Fruit fly (Drosophila melanogaster) whole organism, embryonic: ENCODE results near the gene CG2767.
A peak's percentile ranks its signal among the peaks of the same experiment; 100 is the strongest.

Experiments used
- ATbp ChIP-seq: fragments of 200-800 bp; sonication (Bioruptor generic); optimal IDR thresholded peaks from 2 replicates; lab custom pipeline; 2017; ENCODE audit warnings: missing biosample characterization, mild to moderate bottlenecking, missing genetic modification characterization, missing genetic modification reagents
- Atf3 ChIP-seq: fragments of 200-800 bp; sonication (Bioruptor generic); optimal IDR thresholded peaks from 3 replicates; lab custom pipeline; 2016; ENCODE audit warnings: missing biosample characterization, missing genetic modification characterization
- Bteb2 ChIP-seq: fragments of 200-800 bp; sonication (Bioruptor generic); optimal IDR thresholded peaks from 2 replicates; lab custom pipeline; 2016; ENCODE audit warnings: missing biosample characterization, missing genetic modification characterization
- CG11093 ChIP-seq: fragments of 200-800 bp; sonication (Bioruptor generic); IDR thresholded peaks from 3 replicates; pipeline ENCODE4 v1.3.6; 2022; ENCODE audit warnings: missing biosample characterization, missing genetic modification characterization
- CG1233 ChIP-seq: fragments of 200-800 bp; sonication (Bioruptor generic); optimal IDR thresholded peaks from 4 replicates; lab custom pipeline; 2018; ENCODE audit warnings: missing biosample characterization, mild to moderate bottlenecking, missing genetic modification characterization
- CG13123 ChIP-seq: fragments of 200-800 bp; sonication (Bioruptor generic); optimal IDR thresholded peaks from 2 replicates; lab custom pipeline; 2016; ENCODE audit warnings: missing biosample characterization, missing genetic modification characterization
- CG13894 ChIP-seq: fragments of 200-800 bp; sonication (Bioruptor generic); optimal IDR thresholded peaks from 3 replicates; lab custom pipeline; 2018; ENCODE audit warnings: missing biosample characterization, mild to moderate bottlenecking, missing genetic modification characterization, moderate library complexity
- CG14014 ChIP-seq: fragments of 200-800 bp; sonication (Bioruptor generic); IDR thresholded peaks from 2 replicates; pipeline ENCODE4 v1.3.6; 2022; ENCODE audit warnings: missing biosample characterization, missing genetic modification characterization
- CG15601 ChIP-seq: fragments of 200-800 bp; sonication (Bioruptor generic); optimal IDR thresholded peaks from 3 replicates; lab custom pipeline; 2019; ENCODE audit warnings: missing biosample characterization, mild to moderate bottlenecking, missing genetic modification characterization, moderate library complexity
- CG17568 ChIP-seq: fragments of 200-800 bp; sonication (Bioruptor generic); optimal IDR thresholded peaks from 2 replicates; lab custom pipeline; 2018; ENCODE audit warnings: missing biosample characterization, mild to moderate bottlenecking, missing genetic modification characterization, moderate library complexity
- CG17912 ChIP-seq: fragments of 200-800 bp; sonication (Bioruptor generic); optimal IDR thresholded peaks from 2 replicates; lab custom pipeline; 2018; ENCODE audit warnings: missing biosample characterization, mild to moderate bottlenecking, missing genetic modification characterization
- CG2120 ChIP-seq: fragments of 200-800 bp; sonication (Bioruptor generic); optimal IDR thresholded peaks from 3 replicates; lab custom pipeline; 2016; ENCODE audit warnings: missing biosample characterization, missing genetic modification characterization
- CG2712 ChIP-seq: fragments of 200-800 bp; optimal IDR thresholded peaks from 3 replicates; lab custom pipeline; 2019; ENCODE audit warnings: missing biosample characterization, mild to moderate bottlenecking, missing genetic modification characterization, moderate library complexity
- CG3163 ChIP-seq: fragments of 200-800 bp; sonication (Bioruptor generic); optimal IDR thresholded peaks from 3 replicates; lab custom pipeline; 2016; ENCODE audit warnings: missing biosample characterization, missing genetic modification characterization
- CG34422 ChIP-seq: fragments of 200-800 bp; sonication (Bioruptor generic); IDR thresholded peaks from 3 replicates; pipeline ENCODE4 v1.3.6; 2022; ENCODE audit warnings: missing biosample characterization, missing genetic modification characterization
- CG4328 ChIP-seq: fragments of 200-800 bp; sonication (Bioruptor generic); optimal IDR thresholded peaks from 3 replicates; lab custom pipeline; 2017; ENCODE audit warnings: missing biosample characterization, missing genetic modification reagents, missing genetic modification characterization
- CG6175 ChIP-seq: fragments of 200-800 bp; sonication (Bioruptor generic); IDR thresholded peaks from 3 replicates; pipeline ENCODE4 v1.3.6; 2022; ENCODE audit warnings: missing biosample characterization, missing genetic modification characterization
- Chrac-16 ChIP-seq: fragments of 200-800 bp; sonication (Bioruptor generic); optimal IDR thresholded peaks from 3 replicates; lab custom pipeline; 2016; ENCODE audit warnings: missing biosample characterization, missing genetic modification characterization
- Dbx ChIP-seq: fragments of 200-800 bp; sonication (Bioruptor generic); IDR thresholded peaks from 3 replicates; pipeline ENCODE4 v1.3.6; 2022; ENCODE audit warnings: missing biosample characterization, missing genetic modification characterization
- Dref ChIP-seq: fragments of 200-800 bp; sonication (Bioruptor generic); IDR thresholded peaks from 2 replicates; pipeline ENCODE4 v1.3.6; 2022; ENCODE audit warnings: missing biosample characterization, missing genetic modification characterization
- Ets65A ChIP-seq: fragments of 200-800 bp; sonication (Bioruptor generic); peaks from one replicate; lab custom pipeline; 2016; ENCODE audit warnings: missing biosample characterization, missing genetic modification characterization
- H2.0 ChIP-seq: fragments of 200-800 bp; sonication (Bioruptor generic); IDR thresholded peaks from 2 replicates; pipeline ENCODE4 v1.3.6; 2022; ENCODE audit warnings: missing biosample characterization, missing genetic modification characterization
- HLH54F ChIP-seq: fragments of 200-800 bp; sonication (Bioruptor generic); optimal IDR thresholded peaks from 3 replicates; lab custom pipeline; 2016; ENCODE audit warnings: missing biosample characterization, missing genetic modification characterization
- Lim3 ChIP-seq: fragments of 200-800 bp; sonication (Bioruptor generic); IDR thresholded peaks from 2 replicates; pipeline ENCODE4 v1.3.6; 2022; ENCODE audit warnings: missing biosample characterization, missing genetic modification characterization
- Nf-YA ChIP-seq: fragments of 200-800 bp; sonication (Bioruptor generic); IDR thresholded peaks from 2 replicates; pipeline ENCODE4 v1.3.6; 2022; ENCODE audit warnings: missing biosample characterization, missing genetic modification characterization
- Rfx ChIP-seq: fragments of 200-800 bp; sonication (Bioruptor generic); IDR thresholded peaks from 2 replicates; pipeline ENCODE4 v1.3.6; 2022; ENCODE audit warnings: missing biosample characterization, missing genetic modification characterization
- Rx ChIP-seq: fragments of 200-800 bp; sonication (Bioruptor generic); IDR thresholded peaks from 2 replicates; pipeline ENCODE4 v1.3.6; 2022; ENCODE audit warnings: missing biosample characterization, missing genetic modification characterization
- Stat92E ChIP-seq, 3 experiments: fragments of >200 bp in 2 of 3; fragments of 200-800 bp in 1 of 3; sonication (Bioruptor generic) in 1 of 3; optimal IDR thresholded peaks; 2 replicates each; lab custom pipeline; 2017 to 2019; ENCODE audit warnings: missing biosample characterization in 3 of 3, missing genetic modification characterization in 3 of 3, mild to moderate bottlenecking in 1 of 3, moderate library complexity in 1 of 3
- bigmax ChIP-seq: fragments of 200-800 bp; sonication (Bioruptor generic); optimal IDR thresholded peaks from 2 replicates; lab custom pipeline; 2018; ENCODE audit warnings: missing biosample characterization, mild to moderate bottlenecking, missing genetic modification characterization
- bowl ChIP-seq: fragments of 200-800 bp; sonication (Bioruptor generic); IDR thresholded peaks from 2 replicates; pipeline ENCODE4 v1.3.6; 2022; ENCODE audit warnings: missing biosample characterization, missing genetic modification characterization
- crol ChIP-seq: fragments of 200-800 bp; sonication (Bioruptor generic); IDR thresholded peaks from 2 replicates; pipeline ENCODE4 v1.3.6; 2022; ENCODE audit warnings: missing biosample characterization, missing genetic modification characterization
- crp ChIP-seq, 2 experiments: fragments of 200-800 bp; sonication (Bioruptor generic); optimal IDR thresholded peaks; 2 replicates in 1 of 2; 3 replicates in 1 of 2; lab custom pipeline; 2017; ENCODE audit warnings: missing biosample characterization in 2 of 2, missing genetic modification characterization in 2 of 2, mild to moderate bottlenecking in 1 of 2, moderate library complexity in 1 of 2
- dati ChIP-seq: fragments of 200-800 bp; sonication (Bioruptor generic); IDR thresholded peaks from 2 replicates; pipeline ENCODE4 v1.3.6; 2022; ENCODE audit warnings: missing biosample characterization, missing genetic modification characterization
- disco-r ChIP-seq: fragments of 200-800 bp; sonication (Bioruptor generic); optimal IDR thresholded peaks from 2 replicates; lab custom pipeline; 2016; ENCODE audit warnings: missing biosample characterization, missing genetic modification characterization
- dpn ChIP-seq, 2 experiments: fragments of 200-800 bp; sonication (Bioruptor generic); optimal IDR thresholded peaks; 3 replicates each; lab custom pipeline; 2016; ENCODE audit warnings: missing biosample characterization in 2 of 2, missing genetic modification characterization in 2 of 2
- esg ChIP-seq: fragments of 200-800 bp; sonication (Bioruptor generic); conservative IDR thresholded peaks from 2 replicates; pipeline ENCODE4 v1.3.6; 2022; ENCODE audit warnings: missing biosample characterization, missing genetic modification characterization
- exex ChIP-seq: fragments of 200-800 bp; sonication (Bioruptor generic); optimal IDR thresholded peaks from 4 replicates; lab custom pipeline; 2018; ENCODE audit warnings: missing biosample characterization, mild to moderate bottlenecking, missing genetic modification characterization, moderate library complexity
- fd102C ChIP-seq: fragments of 200-800 bp; sonication (Bioruptor generic); optimal IDR thresholded peaks from 2 replicates; lab custom pipeline; 2018; ENCODE audit warnings: missing biosample characterization, mild to moderate bottlenecking, missing genetic modification characterization, moderate library complexity
- fd3F ChIP-seq: fragments of 200-800 bp; sonication (Bioruptor generic); optimal IDR thresholded peaks from 2 replicates; lab custom pipeline; 2018; ENCODE audit warnings: missing biosample characterization, mild to moderate bottlenecking, missing genetic modification characterization, moderate library complexity
- gcm2 ChIP-seq: fragments of 200-800 bp; sonication (Bioruptor generic); optimal IDR thresholded peaks from 2 replicates; lab custom pipeline; 2016; ENCODE audit warnings: missing biosample characterization, missing genetic modification characterization
- gem ChIP-seq: fragments of 200-800 bp; sonication (Bioruptor generic); optimal IDR thresholded peaks from 2 replicates; lab custom pipeline; 2019; ENCODE audit warnings: missing biosample characterization, mild to moderate bottlenecking, missing genetic modification characterization, moderate library complexity
- jing ChIP-seq: fragments of 200-800 bp; sonication (Bioruptor generic); optimal IDR thresholded peaks from 2 replicates; lab custom pipeline; 2018; ENCODE audit warnings: missing biosample characterization, mild to moderate bottlenecking, missing genetic modification characterization
- odd ChIP-seq: fragments of 200-800 bp; sonication (Bioruptor generic); optimal IDR thresholded peaks from 2 replicates; lab custom pipeline; 2017; ENCODE audit warnings: missing biosample characterization, mild to moderate bottlenecking, missing genetic modification characterization
- pum ChIP-seq: fragments of 200-800 bp; sonication (Bioruptor generic); optimal IDR thresholded peaks from 2 replicates; lab custom pipeline; 2016; ENCODE audit warnings: missing biosample characterization, missing genetic modification characterization
- sd ChIP-seq: fragments of 200-800 bp; sonication (Bioruptor generic); optimal IDR thresholded peaks from 3 replicates; lab custom pipeline; 2018; ENCODE audit warnings: missing biosample characterization, mild to moderate bottlenecking, missing genetic modification characterization, moderate library complexity
- slbo ChIP-seq: fragments of 200-800 bp; sonication (Bioruptor generic); IDR thresholded peaks from 2 replicates; pipeline ENCODE4 v1.3.6; 2022; ENCODE audit warnings: missing biosample characterization, missing genetic modification characterization
- tin ChIP-seq: fragments of 200-800 bp; sonication (Bioruptor generic); optimal IDR thresholded peaks from 3 replicates; lab custom pipeline; 2016; ENCODE audit warnings: missing biosample characterization, missing genetic modification characterization
- wor ChIP-seq: fragments of 200-800 bp; sonication (Bioruptor generic); IDR thresholded peaks from 2 replicates; pipeline ENCODE4 v1.3.6; 2022; ENCODE audit warnings: missing biosample characterization, missing genetic modification characterization
- yki ChIP-seq: fragments of >200 bp; optimal IDR thresholded peaks from 3 replicates; lab custom pipeline; 2018
- z ChIP-seq: fragments of 200-800 bp; sonication (Bioruptor generic); IDR thresholded peaks from 3 replicates; pipeline ENCODE4 v1.3.6; 2022; ENCODE audit warnings: missing biosample characterization, missing genetic modification characterization
- zfh1 ChIP-seq: fragments of 200-800 bp; sonication (Bioruptor generic); IDR thresholded peaks from 3 replicates; pipeline ENCODE4 v1.3.6; 2022; ENCODE audit warnings: missing biosample characterization, missing genetic modification characterization

The CG2767 gene

dm6 chr3R:8001074-8001669, 6.7 kb downstream of the CG2767 start, which contains the start of the genes Kmn2 and CG2698 (continued):
- no peak for TF ChIP-seq yki
- peak; percentile 95 for TF ChIP-seq Nf-YA (GFP tag; lab: Robert Waterston, UW)
- TF ChIP-seq Ets65A (GFP tag; lab: Kevin White, UChicago), result peak; percentile 96
- peak; percentile 86 for TF ChIP-seq CG17912 (GFP tag; lab: Kevin White, UChicago)
- TF ChIP-seq Rfx, result peak; percentile 98
- TF ChIP-seq gem (tag; lab: Kevin White, UChicago), result peak; percentile 97
- TF ChIP-seq Lim3 (GFP tag; lab: Robert Waterston, UW), result peak; percentile 96
- TF ChIP-seq dpn (GFP tag; optimal IDR thresholded peaks at IDR 0.05; lab: Kevin White, UChicago), result peak; percentile 83 to 98
- TF ChIP-seq bowl, result peak; percentile 93
- peak; percentile 85 for TF ChIP-seq pum (GFP tag; lab: Kevin White, UChicago)
- peak; percentile 85 for TF ChIP-seq jing (GFP tag; lab: Kevin White, UChicago)
- peak; percentile 74 for TF ChIP-seq Bteb2 (GFP tag; lab: Kevin White, UChicago)
- peak; percentile 95 for TF ChIP-seq fd3F (GFP tag; lab: Kevin White, UChicago)
- peak; percentile 73 for TF ChIP-seq gcm2 (GFP tag; lab: Kevin White, UChicago)
- TF ChIP-seq z, result peak; percentile 69; the same call in 2 of the 3 replicates
- TF ChIP-seq crol (GFP tag; lab: Robert Waterston, UW), result peak; percentile 86
- TF ChIP-seq slbo (GFP tag; lab: Robert Waterston, UW), result peak; percentile 99
- peak; percentile 98 for TF ChIP-seq Dbx
- TF ChIP-seq sd (tag; lab: Kevin White, UChicago), result peak; percentile 81
- TF ChIP-seq CG4328 (GFP tag; lab: Kevin White, UChicago), result peak; percentile 93
- TF ChIP-seq wor (GFP tag; lab: Robert Waterston, UW), result peak; percentile 97
- peak; percentile 96 for TF ChIP-seq Rx (GFP tag; lab: Robert Waterston, UW)
- TF ChIP-seq CG11093, result peak; percentile 98
- TF ChIP-seq dati (GFP tag; lab: Robert Waterston, UW), result peak; percentile 86
- TF ChIP-seq odd (GFP tag; lab: Kevin White, UChicago), result peak; percentile 90
- peak; percentile 46 for TF ChIP-seq CG3163
- TF ChIP-seq esg (GFP tag; lab: Robert Waterston, UW), result peak; percentile 98
- TF ChIP-seq CG1233 (GFP tag; lab: Kevin White, UChicago), result peak; percentile 91
- TF ChIP-seq Stat92E (GFP tag; optimal IDR thresholded peaks at IDR 0.05; lab: Kevin White, UChicago), result peak in 1 of 3 experiments; percentile 60
- TF ChIP-seq Dref, result peak; percentile 44
- TF ChIP-seq ATbp, result peak; percentile 94
- TF ChIP-seq exex, result peak; percentile 76
- TF ChIP-seq bigmax, result no peak
- peak; percentile 98 for TF ChIP-seq CG34422 (GFP tag; lab: Robert Waterston, UW)
- peak; percentile 97 for TF ChIP-seq CG14014 (GFP tag; lab: Robert Waterston, UW)
- TF ChIP-seq crp (GFP tag; optimal IDR thresholded peaks at IDR 0.05; lab: Kevin White, UChicago), result peak; percentile 18 to 74
- TF ChIP-seq tin (GFP tag; lab: Kevin White, UChicago), result peak; percentile 96
- TF ChIP-seq CG6175 (GFP tag; lab: Robert Waterston, UW), result peak; percentile 92
- peak; percentile 76 for TF ChIP-seq Atf3 (GFP tag; lab: Kevin White, UChicago)
- peak; percentile 82 for TF ChIP-seq HLH54F (GFP tag; lab: Kevin White, UChicago)
- peak; percentile 95 for TF ChIP-seq CG2120 (GFP tag; lab: Kevin White, UChicago)
- peak; percentile 89 for TF ChIP-seq CG13894 (tag; lab: Kevin White, UChicago)
- TF ChIP-seq Chrac-16 (GFP tag; lab: Kevin White, UChicago), result peak; percentile 97
- TF ChIP-seq CG15601, result peak; percentile 91
- TF ChIP-seq CG13123, result peak; percentile 85
- peak; percentile 72 for TF ChIP-seq fd102C (GFP tag; lab: Kevin White, UChicago)
- TF ChIP-seq CG17568 (GFP tag; lab: Kevin White, UChicago), result peak; percentile 88
- peak; percentile 51 for TF ChIP-seq disco-r
- TF ChIP-seq zfh1 (GFP tag; lab: Robert Waterston, UW), result peak; percentile 98
- TF ChIP-seq H2.0 (GFP tag; lab: Robert Waterston, UW), result peak; percentile 98
- TF ChIP-seq CG2712 (tag; lab: Kevin White, UChicago), result peak; percentile 95
